Worm (Caenorhabditis elegans) whole organism, young adult: ENCODE data around the gene R08E5.1.

Experiments
- B0019.2 ChIP-seq: fragments of 200-800 bp; sonication (Bioruptor generic); conservative IDR thresholded peaks from 2 replicates; pipeline ENCODE4 v1.3.6; 2022; ENCODE audit warnings: missing genetic modification reagents, missing genetic modification characterization, missing compliant biosample characterization
- B0035.1 ChIP-seq: sonication (generic microtip); optimal IDR thresholded peaks from 2 replicates; lab custom pipeline; 2016; ENCODE audit warnings: missing genetic modification characterization, mild to moderate bottlenecking, missing compliant biosample characterization, missing genotype, missing genetic modification reagents
- B0336.3 ChIP-seq: fragments of 200-800 bp; sonication (Bioruptor generic); IDR thresholded peaks from 2 replicates; pipeline ENCODE4 v1.3.6; 2022; ENCODE audit warnings: missing genetic modification characterization, missing compliant biosample characterization
- F23B12.7 ChIP-seq: sonication (generic microtip); optimal IDR thresholded peaks from 2 replicates; lab custom pipeline; 2017; ENCODE audit warnings: missing genetic modification characterization, mild to moderate bottlenecking, missing compliant biosample characterization, antibody characterized with exemption, moderate library complexity; ENCODE audit not compliant: insufficient read depth
- T26A5.8 ChIP-seq: sonication (generic microtip); optimal IDR thresholded peaks from 2 replicates; lab custom pipeline; 2016; ENCODE audit warnings: missing genetic modification characterization, missing compliant biosample characterization
- Y53F4B.3 ChIP-seq: fragments of 200-800 bp; sonication (Bioruptor generic); IDR thresholded peaks from 2 replicates; pipeline ENCODE4 v1.3.6; 2022; ENCODE audit warnings: missing genetic modification reagents, missing genetic modification characterization, missing compliant biosample characterization
- Y53G8AR.9 ChIP-seq: fragments of 200-800 bp; sonication (Bioruptor generic); conservative IDR thresholded peaks from 2 replicates; pipeline ENCODE4 v1.3.6; 2022; ENCODE audit warnings: missing genetic modification reagents, missing genetic modification characterization, missing compliant biosample characterization
- atf-7 ChIP-seq: sonication (generic microtip); optimal IDR thresholded peaks from 2 replicates; lab custom pipeline; 2017; ENCODE audit warnings: mild to moderate bottlenecking, missing genetic modification characterization, missing compliant biosample characterization
- attf-3 ChIP-seq: fragments of 200-800 bp; sonication (Bioruptor generic); conservative IDR thresholded peaks from 2 replicates; pipeline ENCODE4 v1.3.6; 2022; ENCODE audit warnings: missing genetic modification reagents, missing genetic modification characterization, missing compliant biosample characterization
- attf-5 ChIP-seq: fragments of 200-800 bp; sonication (Bioruptor generic); optimal IDR thresholded peaks from 2 replicates; lab custom pipeline; 2018; ENCODE audit warnings: mild to moderate bottlenecking, missing genetic modification characterization, missing compliant biosample characterization
- ceh-27 ChIP-seq: fragments of 200-800 bp; sonication (Bioruptor generic); optimal IDR thresholded peaks from 2 replicates; lab custom pipeline; 2018; ENCODE audit warnings: mild to moderate bottlenecking, missing genetic modification characterization, moderate library complexity, missing compliant biosample characterization
- ceh-91 ChIP-seq: fragments of 200-800 bp; sonication (Bioruptor generic); IDR thresholded peaks from 2 replicates; pipeline ENCODE4 v1.3.6; 2022; ENCODE audit warnings: missing genetic modification reagents, missing genetic modification characterization, missing compliant biosample characterization
- dox-1 ChIP-seq: fragments of 200-800 bp; sonication (Bioruptor generic); IDR thresholded peaks from 2 replicates; pipeline ENCODE4 v1.3.6; 2022; ENCODE audit warnings: missing genetic modification reagents, missing genetic modification characterization, missing compliant biosample characterization
- dpl-1 ChIP-seq: fragments of 150-350 bp; optimal IDR thresholded peaks from 2 replicates; lab custom pipeline; 2014; ENCODE audit warnings: missing biosample characterization, missing genetic modification reagents, missing genetic modification characterization
- efl-1 ChIP-seq: fragments of 150-350 bp; optimal IDR thresholded peaks from 2 replicates; lab custom pipeline; 2014; ENCODE audit warnings: missing biosample characterization, missing genetic modification reagents, missing genetic modification characterization
- gei-17 ChIP-seq: fragments of 200-800 bp; sonication (Bioruptor generic); optimal IDR thresholded peaks from 2 replicates; lab custom pipeline; 2018; ENCODE audit warnings: mild to moderate bottlenecking, missing genetic modification characterization, missing compliant biosample characterization
- lin-35 ChIP-seq, 3 experiments: fragments of 150-350 bp in 2 of 3; sonication (generic microtip) in 1 of 3; optimal IDR thresholded peaks; 2 replicates each; lab custom pipeline; 2014 to 2018; ENCODE audit warnings: missing biosample characterization in 3 of 3, missing genetic modification characterization in 3 of 3, missing genetic modification reagents in 3 of 3
- lin-54 ChIP-seq: fragments of 200-800 bp; sonication (Bioruptor generic); optimal IDR thresholded peaks from 2 replicates; lab custom pipeline; 2018; ENCODE audit warnings: mild to moderate bottlenecking, missing genetic modification characterization, missing compliant biosample characterization
- lir-1 ChIP-seq: fragments of 200-800 bp; sonication (Bioruptor generic); conservative IDR thresholded peaks from 2 replicates; pipeline ENCODE4 v1.3.6; 2022; ENCODE audit warnings: missing genetic modification reagents, missing genetic modification characterization, missing compliant biosample characterization
- lsl-1 ChIP-seq: fragments of 200-800 bp; sonication (Bioruptor generic); optimal IDR thresholded peaks from 2 replicates; lab custom pipeline; 2018; ENCODE audit warnings: mild to moderate bottlenecking, missing genetic modification characterization, moderate library complexity, missing compliant biosample characterization
- madf-6 ChIP-seq: fragments of 200-800 bp; sonication (Bioruptor generic); IDR thresholded peaks from 2 replicates; pipeline ENCODE4 v1.3.6; 2022; ENCODE audit warnings: missing genetic modification reagents, missing genetic modification characterization, missing compliant biosample characterization
- madf-8 ChIP-seq: fragments of 200-800 bp; sonication (Bioruptor generic); conservative IDR thresholded peaks from 2 replicates; pipeline ENCODE4 v1.3.6; 2022; ENCODE audit warnings: missing genetic modification reagents, missing genetic modification characterization, missing compliant biosample characterization
- mcd-1 ChIP-seq: fragments of 200-800 bp; sonication (Bioruptor generic); IDR thresholded peaks from 2 replicates; pipeline ENCODE4 v1.3.6; 2022; ENCODE audit warnings: missing genetic modification reagents, missing genetic modification characterization, missing compliant biosample characterization
- nhr-27 ChIP-seq: fragments of 200-800 bp; sonication (Bioruptor generic); optimal IDR thresholded peaks from 2 replicates; lab custom pipeline; 2018; ENCODE audit warnings: mild to moderate bottlenecking, missing genetic modification characterization, moderate library complexity, missing compliant biosample characterization
- pha-4 ChIP-seq: fragments of 150-350 bp; sonication (generic microtip); optimal IDR thresholded peaks from 2 replicates; lab custom pipeline; 2014; ENCODE audit warnings: missing biosample characterization, missing genetic modification reagents, missing genetic modification characterization
- rcor-1 ChIP-seq: fragments of 200-800 bp; sonication (Bioruptor generic); IDR thresholded peaks from 2 replicates; pipeline ENCODE4 v1.3.6; 2022; ENCODE audit warnings: missing genetic modification reagents, missing genetic modification characterization, missing compliant biosample characterization
- rpc-1 ChIP-seq, 2 experiments: fragments of 150-350 bp in 1 of 2; sonication (generic microtip) in 1 of 2; optimal IDR thresholded peaks; 2 replicates each; lab custom pipeline; 2014 to 2018; ENCODE audit warnings: missing biosample characterization in 1 of 2, missing genetic modification characterization in 1 of 2, missing genetic modification reagents in 1 of 2, missing genotype in 1 of 2
- snpc-1.1 ChIP-seq: sonication (generic microtip); optimal IDR thresholded peaks from 2 replicates; lab custom pipeline; 2017; ENCODE audit warnings: missing genetic modification characterization, mild to moderate bottlenecking, missing compliant biosample characterization, antibody characterized with exemption, moderate library complexity, missing genotype, missing genetic modification reagents; ENCODE audit not compliant: insufficient read depth
- snpc-3.4 ChIP-seq: sonication (generic microtip); optimal IDR thresholded peaks from 2 replicates; lab custom pipeline; 2017; ENCODE audit warnings: missing genetic modification characterization, mild to moderate bottlenecking, missing compliant biosample characterization, antibody characterized with exemption, moderate library complexity, missing genotype, missing genetic modification reagents
- unc-62 ChIP-seq: fragments of 150-350 bp; optimal IDR thresholded peaks from 2 replicates; lab custom pipeline; 2014; ENCODE audit warnings: missing biosample characterization, missing genetic modification reagents, missing genetic modification characterization
- zfh-2 ChIP-seq: fragments of 200-800 bp; sonication (Bioruptor generic); conservative IDR thresholded peaks from 2 replicates; pipeline ENCODE4 v1.3.6; 2022; ENCODE audit warnings: missing genetic modification reagents, missing genetic modification characterization, missing compliant biosample characterization
- ztf-22 ChIP-seq: fragments of 200-800 bp; sonication (Bioruptor generic); optimal IDR thresholded peaks from 2 replicates; lab custom pipeline; 2018; ENCODE audit warnings: mild to moderate bottlenecking, missing genetic modification characterization, moderate library complexity, missing compliant biosample characterization
- ztf-25 ChIP-seq: fragments of 200-800 bp; sonication (Bioruptor generic); IDR thresholded peaks from 2 replicates; pipeline ENCODE4 v1.3.6; 2022; ENCODE audit warnings: missing genetic modification reagents, missing genetic modification characterization, missing compliant biosample characterization
- ztf-26 ChIP-seq: sonication (generic microtip); optimal IDR thresholded peaks from 2 replicates; lab custom pipeline; 2017; ENCODE audit warnings: missing genetic modification characterization, missing compliant biosample characterization
- ztf-28 ChIP-seq: fragments of 200-800 bp; sonication (Bioruptor generic); IDR thresholded peaks from 2 replicates; pipeline ENCODE4 v1.3.6; 2022; ENCODE audit warnings: missing genetic modification reagents, missing genetic modification characterization, missing compliant biosample characterization

Gene R08E5.1

ce11 chrV:3773618-3774017 lies 2.3 kb upstream of the R08E5.1 start:
- TF ChIP-seq zfh-2 (GFP tag; lab: Robert Waterston, UW) (peak; percentile 80), unc-62 (GFP tag; lab: Kevin White, UChicago) (no peak), madf-8 (GFP tag; lab: Robert Waterston, UW) (no peak), Y53G8AR.9 (GFP tag; lab: Robert Waterston, UW) (0 out of 2 replicates have a peak, but pooled peaks have one; percentile 20)

- no peak for TF ChIP-seq B0019.2 (GFP tag; lab: Robert Waterston, UW)
- TF ChIP-seq T26A5.8 = no peak
- TF ChIP-seq rpc-1 (optimal IDR thresholded peaks at IDR 0.05; lab: Kevin White, UChicago) = no peak
- TF ChIP-seq rpc-1 (tag; optimal IDR thresholded peaks at IDR 0.05; lab: Kevin White, UChicago) = no peak
- no peak for TF ChIP-seq B0336.3 (GFP tag; lab: Robert Waterston, UW)
- no peak for TF ChIP-seq lir-1 (GFP tag; lab: Robert Waterston, UW)
Observed at ce11 chrV:3768270-3768669, 3.0 kb downstream of the R08E5.1 start, which contains the start of gene R08E5.4. Gene R08E5.4, plus strand, starts transcription at chrV:3768570.

- TF ChIP-seq dox-1 (GFP tag; lab: Robert Waterston, UW) (no peak), B0019.2 (GFP tag; lab: Robert Waterston, UW) (no peak), ceh-27 (GFP tag; lab: Kevin White, UChicago) (no peak), B0035.1 (no peak), ztf-28 (GFP tag; lab: Robert Waterston, UW) (no peak), ztf-25 (no peak)
Observed at ce11 chrV:3766904-3767303, 4.4 kb downstream of the R08E5.1 start, which contains the start of gene Y39H10A.1. Gene Y39H10A.1, plus strand, starts transcription at chrV:3767204.

- TF ChIP-seq ceh-27 (GFP tag; lab: Kevin White, UChicago) (no peak), ztf-22 (no peak)
Observed at ce11 chrV:3761829-3762228, 9.5 kb downstream of the R08E5.1 start.

ce11 chrV:3760839-3761238 lies 10.5 kb downstream of the R08E5.1 start, which contains the start of gene oac-55:
Gene oac-55, plus strand, starts transcription at chrV:3761139.
- TF ChIP-seq Y53F4B.3 (GFP tag; lab: Robert Waterston, UW) (no peak), ztf-26 (tag; lab: Kevin White, UChicago) (no peak), zfh-2 (GFP tag; lab: Robert Waterston, UW) (no peak)

- peak; percentile 7 for TF ChIP-seq snpc-3.4
- TF ChIP-seq madf-8 (GFP tag; lab: Robert Waterston, UW) = peak; percentile 33; the same call in 1 of the 2 replicates
- TF ChIP-seq lin-54 (GFP tag; lab: Kevin White, UChicago) = peak; percentile 88
- TF ChIP-seq atf-7 (tag; lab: Kevin White, UChicago) = no peak
- TF ChIP-seq ztf-28 (GFP tag; lab: Robert Waterston, UW) = no peak
- TF ChIP-seq nhr-27 (tag; lab: Kevin White, UChicago) = no peak
- no peak for TF ChIP-seq ceh-91 (GFP tag; lab: Robert Waterston, UW)
- peak; percentile 48 for TF ChIP-seq dox-1 (GFP tag; lab: Robert Waterston, UW)
- no peak for TF ChIP-seq gei-17 (GFP tag; lab: Kevin White, UChicago)
- peak; percentile 77 for TF ChIP-seq F23B12.7 (tag; lab: Kevin White, UChicago)
- TF ChIP-seq lsl-1 = peak; percentile 38
- TF ChIP-seq dpl-1 (GFP tag; lab: Kevin White, UChicago) = peak; percentile 84
- TF ChIP-seq mcd-1 = peak; percentile 22; the same call in 1 of the 2 replicates
- 0 out of 2 replicates have a peak, but pooled peaks have one; percentile 9 for TF ChIP-seq rcor-1 (GFP tag; lab: Robert Waterston, UW)
- peak; percentile 49; the same call in 1 of the 2 replicates for TF ChIP-seq madf-6
- TF ChIP-seq attf-3 (GFP tag; lab: Robert Waterston, UW) = peak; percentile 98
- peak; percentile 8 for TF ChIP-seq pha-4
- peak; percentile 9 for TF ChIP-seq snpc-1.1 (tag; lab: Kevin White, UChicago)
- TF ChIP-seq zfh-2 (GFP tag; lab: Robert Waterston, UW) = 0 out of 2 replicates have a peak, but pooled peaks have one; percentile 8
- peak; percentile 80 for TF ChIP-seq efl-1 (GFP tag; lab: Kevin White, UChicago)
- peak in 2 of 3 experiments; percentile 32 to 87 for TF ChIP-seq lin-35 (GFP tag; optimal IDR thresholded peaks at IDR 0.05; lab: Kevin White, UChicago)
- peak; percentile 71 for TF ChIP-seq attf-5 (GFP tag; lab: Kevin White, UChicago)
- TF ChIP-seq, all 124 proteins: peak for 17
Observed at ce11 chrV:3759419-3759915, 11.9 kb downstream of the R08E5.1 start, which contains the start of gene chk-1. Gene chk-1, minus strand, starts transcription at chrV:3759469.
